Fruit fly (Drosophila melanogaster) whole organism, embryonic: Measurements from ENCODE around the gene Spt6.

Experiments
- CG10267 ChIP-seq: fragments of 200-800 bp; sonication (Bioruptor generic); optimal IDR thresholded peaks from 2 replicates; lab custom pipeline; 2018; ENCODE audit warnings: missing biosample characterization, mild to moderate bottlenecking, missing genetic modification characterization, moderate library complexity
- CG11560 ChIP-seq: fragments of 200-800 bp; sonication (Bioruptor generic); IDR thresholded peaks from 3 replicates; pipeline ENCODE4 v1.3.6; 2022; ENCODE audit warnings: missing biosample characterization, missing genetic modification characterization
- CG13296 ChIP-seq: fragments of 200-800 bp; sonication (Bioruptor generic); optimal IDR thresholded peaks from 3 replicates; lab custom pipeline; 2018; ENCODE audit warnings: missing biosample characterization, mild to moderate bottlenecking, missing genetic modification characterization
- CG13775 ChIP-seq: fragments of 200-800 bp; sonication (Bioruptor generic); optimal IDR thresholded peaks from 3 replicates; lab custom pipeline; 2017; ENCODE audit warnings: missing biosample characterization, mild to moderate bottlenecking, missing genetic modification characterization
- CG16815 ChIP-seq: fragments of 200-800 bp; sonication (Bioruptor generic); optimal IDR thresholded peaks from 3 replicates; lab custom pipeline; 2017; ENCODE audit warnings: missing biosample characterization, mild to moderate bottlenecking, missing genetic modification characterization
- CG16863 ChIP-seq: fragments of 200-800 bp; sonication (Bioruptor generic); optimal IDR thresholded peaks from 3 replicates; lab custom pipeline; 2016; ENCODE audit warnings: missing biosample characterization, missing genetic modification characterization
- CG1832 ChIP-seq: fragments of 200-800 bp; sonication (Bioruptor generic); optimal IDR thresholded peaks from 2 replicates; lab custom pipeline; 2017; ENCODE audit warnings: missing biosample characterization, mild to moderate bottlenecking, missing genetic modification characterization, inconsistent platforms
- CG3838 ChIP-seq: fragments of 200-800 bp; sonication (Bioruptor generic); optimal IDR thresholded peaks from 3 replicates; lab custom pipeline; 2016; ENCODE audit warnings: missing biosample characterization, missing genetic modification characterization
- CG4282 ChIP-seq: fragments of 200-800 bp; sonication (Bioruptor generic); optimal IDR thresholded peaks from 2 replicates; lab custom pipeline; 2016; ENCODE audit warnings: missing biosample characterization, missing genetic modification characterization
- CG6689 ChIP-seq: fragments of 200-800 bp; sonication (Bioruptor generic); IDR thresholded peaks from 2 replicates; pipeline ENCODE4 v1.3.6; 2022; ENCODE audit warnings: missing biosample characterization, missing genetic modification characterization
- CG7556 ChIP-seq: fragments of 200-800 bp; sonication (Bioruptor generic); optimal IDR thresholded peaks from 2 replicates; lab custom pipeline; 2017; ENCODE audit warnings: missing biosample characterization, mild to moderate bottlenecking, missing genetic modification characterization
- CG7987 ChIP-seq: fragments of 200-800 bp; sonication (Bioruptor generic); optimal IDR thresholded peaks from 2 replicates; lab custom pipeline; 2018; ENCODE audit warnings: missing biosample characterization, mild to moderate bottlenecking, missing genetic modification characterization, moderate library complexity
- CG8924 ChIP-seq: fragments of 200-800 bp; optimal IDR thresholded peaks from 3 replicates; lab custom pipeline; 2019; ENCODE audit warnings: missing biosample characterization, mild to moderate bottlenecking, missing genetic modification characterization, moderate library complexity
- CHES-1-like ChIP-seq: fragments of 200-800 bp; sonication (Bioruptor generic); optimal IDR thresholded peaks from 2 replicates; lab custom pipeline; 2016; ENCODE audit warnings: missing biosample characterization, missing genetic modification characterization
- Chrac-16 ChIP-seq: fragments of 200-800 bp; sonication (Bioruptor generic); optimal IDR thresholded peaks from 3 replicates; lab custom pipeline; 2016; ENCODE audit warnings: missing biosample characterization, missing genetic modification characterization
- Dad ChIP-seq: fragments of 200-800 bp; sonication (Bioruptor generic); optimal IDR thresholded peaks from 3 replicates; lab custom pipeline; 2016; ENCODE audit warnings: missing biosample characterization, missing genetic modification characterization
- Dfd ChIP-seq, 2 experiments: fragments of >200 bp; optimal IDR thresholded peaks; 2 replicates each; lab custom pipeline; 2017; ENCODE audit warnings: missing biosample characterization in 2 of 2, missing genetic modification characterization in 2 of 2
- Dip2 ChIP-seq: fragments of 200-800 bp; sonication (Bioruptor generic); IDR thresholded peaks from 2 replicates; pipeline ENCODE4 v1.3.6; 2022; ENCODE audit warnings: missing biosample characterization, missing genetic modification characterization
- Dip3 ChIP-seq: fragments of 200-800 bp; sonication (Bioruptor generic); optimal IDR thresholded peaks from 3 replicates; lab custom pipeline; 2016; ENCODE audit warnings: missing biosample characterization, missing genetic modification characterization
- E2f2 ChIP-seq: fragments of 200-800 bp; sonication (Bioruptor generic); IDR thresholded peaks from 2 replicates; pipeline ENCODE4 v1.3.6; 2022; ENCODE audit warnings: missing biosample characterization, missing genetic modification characterization
- Eip74EF ChIP-seq, 2 experiments: fragments of 200-800 bp in 1 of 2; fragments of >200 bp in 1 of 2; sonication (Bioruptor generic) in 1 of 2; optimal IDR thresholded peaks; 2 replicates each; lab custom pipeline; 2017 to 2019; ENCODE audit warnings: missing biosample characterization in 2 of 2, missing genetic modification characterization in 2 of 2, mild to moderate bottlenecking in 1 of 2, moderate library complexity in 1 of 2
- Gug ChIP-seq: fragments of 200-800 bp; sonication (Bioruptor generic); IDR thresholded peaks from 4 replicates; pipeline ENCODE4 v1.3.6; 2022; ENCODE audit warnings: missing biosample characterization, missing genetic modification characterization
- Lpt ChIP-seq: fragments of >200 bp; optimal IDR thresholded peaks from 2 replicates; lab custom pipeline; 2018; ENCODE audit warnings: missing biosample characterization, missing genetic modification characterization
- MESR4 ChIP-seq: fragments of 200-800 bp; sonication (Bioruptor generic); optimal IDR thresholded peaks from 2 replicates; lab custom pipeline; 2018; ENCODE audit warnings: missing biosample characterization, mild to moderate bottlenecking, missing genetic modification characterization, moderate library complexity
- Mad ChIP-seq: fragments of 200-800 bp; sonication (Bioruptor generic); optimal IDR thresholded peaks from 2 replicates; lab custom pipeline; 2016; ENCODE audit warnings: missing biosample characterization, missing genetic modification characterization
- Med ChIP-seq: fragments of 200-800 bp; sonication (Bioruptor generic); peaks from one replicate; lab custom pipeline; 2016; ENCODE audit warnings: missing biosample characterization, missing genetic modification characterization, mild to moderate bottlenecking, inconsistent platforms, moderate library complexity
- Meics ChIP-seq: fragments of 200-800 bp; sonication (Bioruptor generic); optimal IDR thresholded peaks from 2 replicates; lab custom pipeline; 2017; ENCODE audit warnings: missing biosample characterization, mild to moderate bottlenecking, missing genetic modification characterization
- Myb ChIP-seq: fragments of 200-800 bp; sonication (Bioruptor generic); optimal IDR thresholded peaks from 2 replicates; lab custom pipeline; 2016; ENCODE audit warnings: missing biosample characterization, missing genetic modification characterization
- PHDP ChIP-seq: fragments of 200-800 bp; sonication (Bioruptor generic); optimal IDR thresholded peaks from 3 replicates; lab custom pipeline; 2018; ENCODE audit warnings: missing biosample characterization, mild to moderate bottlenecking, missing genetic modification characterization, moderate library complexity
- Rfx ChIP-seq: fragments of 200-800 bp; sonication (Bioruptor generic); IDR thresholded peaks from 2 replicates; pipeline ENCODE4 v1.3.6; 2022; ENCODE audit warnings: missing biosample characterization, missing genetic modification characterization
- ac ChIP-seq: fragments of 200-800 bp; sonication (Bioruptor generic); optimal IDR thresholded peaks from 3 replicates; lab custom pipeline; 2017; ENCODE audit warnings: missing biosample characterization, mild to moderate bottlenecking, missing genetic modification characterization
- bigmax ChIP-seq: fragments of 200-800 bp; sonication (Bioruptor generic); optimal IDR thresholded peaks from 2 replicates; lab custom pipeline; 2018; ENCODE audit warnings: missing biosample characterization, mild to moderate bottlenecking, missing genetic modification characterization
- bsh ChIP-seq, 2 experiments: fragments of 200-800 bp; sonication (Bioruptor generic); optimal IDR thresholded peaks; 2 replicates each; lab custom pipeline; 2017 to 2018; ENCODE audit warnings: mild to moderate bottlenecking in 2 of 2, missing biosample characterization in 2 of 2, missing genetic modification characterization in 2 of 2, moderate library complexity in 1 of 2
- corto ChIP-seq: fragments of 200-800 bp; sonication (Bioruptor generic); optimal IDR thresholded peaks from 2 replicates; lab custom pipeline; 2016; ENCODE audit warnings: missing biosample characterization, mild to moderate bottlenecking, missing genetic modification characterization, moderate library complexity
- crol ChIP-seq: fragments of 200-800 bp; sonication (Bioruptor generic); IDR thresholded peaks from 2 replicates; pipeline ENCODE4 v1.3.6; 2022; ENCODE audit warnings: missing biosample characterization, missing genetic modification characterization
- dm ChIP-seq: fragments of 200-800 bp; sonication (Bioruptor generic); optimal IDR thresholded peaks from 3 replicates; lab custom pipeline; 2016; ENCODE audit warnings: missing biosample characterization, missing genetic modification characterization
- ewg ChIP-seq: fragments of 200-800 bp; sonication (Bioruptor generic); optimal IDR thresholded peaks from 3 replicates; lab custom pipeline; 2017; ENCODE audit warnings: mild to moderate bottlenecking, missing biosample characterization, missing genetic modification reagents, missing genetic modification characterization
- gcm ChIP-seq: fragments of 200-800 bp; sonication (Bioruptor generic); optimal IDR thresholded peaks from 2 replicates; lab custom pipeline; 2019; ENCODE audit warnings: missing biosample characterization, mild to moderate bottlenecking, missing genetic modification characterization, moderate library complexity
- hkb ChIP-seq, 2 experiments: fragments of 200-800 bp in 1 of 2; fragments of >200 bp in 1 of 2; sonication (Bioruptor generic) in 1 of 2; IDR thresholded peaks in 1 of 2; optimal IDR thresholded peaks in 1 of 2; 2 replicates each; pipeline versions ENCODE4 v1.3.6 to Lab custom; 2017 to 2022; ENCODE audit warnings: missing biosample characterization in 1 of 2, missing genetic modification characterization in 1 of 2
- hth ChIP-seq: fragments of >200 bp; optimal IDR thresholded peaks from 2 replicates; lab custom pipeline; 2017; ENCODE audit warnings: inconsistent platforms
- maf-S ChIP-seq: fragments of 200-800 bp; sonication (Bioruptor generic); optimal IDR thresholded peaks from 2 replicates; lab custom pipeline; 2016; ENCODE audit warnings: missing biosample characterization, missing genetic modification characterization
- nerfin-1 ChIP-seq: fragments of 200-800 bp; sonication (Bioruptor generic); optimal IDR thresholded peaks from 3 replicates; lab custom pipeline; 2019; ENCODE audit warnings: missing biosample characterization, mild to moderate bottlenecking, missing genetic modification characterization, moderate library complexity
- ranshi ChIP-seq: fragments of 200-800 bp; sonication (Bioruptor generic); IDR thresholded peaks from 2 replicates; pipeline ENCODE4 v1.3.6; 2022; ENCODE audit warnings: missing biosample characterization, missing genetic modification characterization
- row ChIP-seq: fragments of 200-800 bp; sonication (Bioruptor generic); IDR thresholded peaks from 3 replicates; pipeline ENCODE4 v1.3.6; 2022; ENCODE audit warnings: missing biosample characterization, missing genetic modification characterization
- schlank ChIP-seq: fragments of 200-800 bp; sonication (Bioruptor generic); optimal IDR thresholded peaks from 2 replicates; lab custom pipeline; 2018; ENCODE audit warnings: missing biosample characterization, mild to moderate bottlenecking, missing genetic modification characterization
- sd ChIP-seq: fragments of 200-800 bp; sonication (Bioruptor generic); optimal IDR thresholded peaks from 3 replicates; lab custom pipeline; 2018; ENCODE audit warnings: missing biosample characterization, mild to moderate bottlenecking, missing genetic modification characterization, moderate library complexity
- sim ChIP-seq: fragments of 200-800 bp; sonication (Bioruptor generic); IDR thresholded peaks from 2 replicates; pipeline ENCODE4 v1.3.6; 2022; ENCODE audit warnings: missing biosample characterization, missing genetic modification characterization
- slou ChIP-seq: fragments of 200-800 bp; sonication (Bioruptor generic); optimal IDR thresholded peaks from 3 replicates; lab custom pipeline; 2016; ENCODE audit warnings: missing biosample characterization, missing genetic modification characterization
- stwl ChIP-seq: fragments of 200-800 bp; sonication (Bioruptor generic); optimal IDR thresholded peaks from 3 replicates; lab custom pipeline; 2018; ENCODE audit warnings: missing biosample characterization, mild to moderate bottlenecking, missing genetic modification characterization, moderate library complexity
- ttk ChIP-seq: fragments of 200-800 bp; sonication (Bioruptor generic); IDR thresholded peaks from 2 replicates; pipeline ENCODE4 v2.1.2; 2022; ENCODE audit warnings: missing biosample characterization, missing genetic modification characterization

Spt6 gene

dm6 chrX:6278879-6279628, 11.5 kb downstream of the Spt6 start (continued):
- no peak for TF ChIP-seq Dfd (GFP tag; optimal IDR thresholded peaks at IDR 0.05; lab: Kevin White, UChicago)
- TF ChIP-seq bsh (GFP tag; optimal IDR thresholded peaks at IDR 0.05; lab: Kevin White, UChicago), result no peak
- TF ChIP-seq CG3838 (GFP tag; lab: Kevin White, UChicago), result no peak
- no peak for TF ChIP-seq schlank (tag; lab: Kevin White, UChicago)
- TF ChIP-seq Gug, result no peak
- no peak for TF ChIP-seq ac (GFP tag; lab: Kevin White, UChicago)
- no peak for TF ChIP-seq Eip74EF (GFP tag; optimal IDR thresholded peaks at IDR 0.05; lab: Kevin White, UChicago)
- peak; percentile 96 for TF ChIP-seq MESR4 (GFP tag; lab: Kevin White, UChicago)
- no peak for TF ChIP-seq ttk
- TF ChIP-seq crol (GFP tag; lab: Robert Waterston, UW), result no peak
- no peak for TF ChIP-seq CG16863 (GFP tag; lab: Kevin White, UChicago)
- no peak for TF ChIP-seq hkb (optimal IDR thresholded peaks at IDR 0.05; lab: Kevin White, UChicago)
- TF ChIP-seq hkb (GFP tag; IDR thresholded peaks at IDR 0.05; lab: Robert Waterston, UW), result no peak
- TF ChIP-seq CG13775, result no peak
- peak; percentile 1 for TF ChIP-seq maf-S
- no peak for TF ChIP-seq CG11560 (tag; lab: Robert Waterston, UW)
- TF ChIP-seq CG7556 (GFP tag; lab: Kevin White, UChicago), result peak; percentile 22
- no peak for TF ChIP-seq CG6689 (GFP tag; lab: Robert Waterston, UW)
- TF ChIP-seq Dip2 (GFP tag; lab: Robert Waterston, UW), result no peak
- no peak for TF ChIP-seq Lpt (GFP tag; lab: Kevin White, UChicago)
- 0 out of 2 replicates have a peak, but pooled peaks have one; percentile 14 for TF ChIP-seq Rfx (GFP tag; lab: Robert Waterston, UW)
- TF ChIP-seq Meics, result peak; percentile 32
- TF ChIP-seq Dip3 (GFP tag; lab: Kevin White, UChicago), result no peak
- no peak for TF ChIP-seq E2f2 (GFP tag; lab: Robert Waterston, UW)
- TF ChIP-seq CG1832 (GFP tag; lab: Kevin White, UChicago), result peak; percentile 87
- TF ChIP-seq Dad (GFP tag; lab: Kevin White, UChicago), result no peak
- TF ChIP-seq CG8924 (tag; lab: Kevin White, UChicago), result peak; percentile 26
- TF ChIP-seq bigmax (GFP tag; lab: Kevin White, UChicago), result no peak
- TF ChIP-seq corto (GFP tag; lab: Kevin White, UChicago), result no peak
- peak; percentile 36 for TF ChIP-seq stwl (tag; lab: Kevin White, UChicago)
- peak; percentile 79 for TF ChIP-seq Med (GFP tag; lab: Kevin White, UChicago)
- peak; percentile 25 for TF ChIP-seq nerfin-1 (tag; lab: Kevin White, UChicago)
- TF ChIP-seq sd (tag; lab: Kevin White, UChicago), result no peak
- TF ChIP-seq CHES-1-like (GFP tag; lab: Kevin White, UChicago), result no peak
- no peak for TF ChIP-seq ewg (GFP tag; lab: Kevin White, UChicago)
- TF ChIP-seq Myb, result peak; percentile 38
- no peak for TF ChIP-seq CG13296
- no peak for TF ChIP-seq slou (GFP tag; lab: Kevin White, UChicago)
- TF ChIP-seq CG10267 (tag; lab: Kevin White, UChicago), result peak; percentile 94
- TF ChIP-seq row (GFP tag; lab: Robert Waterston, UW), result no peak
- TF ChIP-seq Mad (GFP tag; lab: Kevin White, UChicago), result no peak
- no peak for TF ChIP-seq PHDP (tag; lab: Kevin White, UChicago)
- no peak for TF ChIP-seq CG16815 (GFP tag; lab: Kevin White, UChicago)
- no peak for TF ChIP-seq hth (lab: Kevin White, UChicago)
- TF ChIP-seq CG7987 (GFP tag; lab: Kevin White, UChicago), result peak; percentile 19
- TF ChIP-seq sim (GFP tag; lab: Robert Waterston, UW), result no peak
- TF ChIP-seq dm (GFP tag; lab: Kevin White, UChicago), result no peak
- TF ChIP-seq Chrac-16 (GFP tag; lab: Kevin White, UChicago), result no peak
- peak; percentile 10 for TF ChIP-seq gcm (GFP tag; lab: Kevin White, UChicago)
- TF ChIP-seq CG4282 (GFP tag; lab: Kevin White, UChicago), result no peak
- TF ChIP-seq ranshi (GFP tag; lab: Robert Waterston, UW), result no peak
